Worm (Caenorhabditis elegans): ENCODE results near the gene mel-28.

Gene mel-28

ce11 chrIII:4762846-4763245, 23.0 kb upstream of the mel-28 start:
- TF ChIP-seq ceh-36 (tag; optimal IDR thresholded peaks at IDR 0.05) (no peak), B0310.2 (tag; optimal IDR thresholded peaks at IDR 0.05) (no peak), tra-4 (tag; optimal IDR thresholded peaks at IDR 0.05) (no peak), scrt-1 (GFP tag; IDR thresholded peaks at IDR 0.05) (no peak), aly-1 (tag; optimal IDR thresholded peaks at IDR 0.05) (no peak), flt-1 (GFP tag; IDR thresholded peaks at IDR 0.05) (no peak), hmbx-1 (tag; optimal IDR thresholded peaks at IDR 0.05) (no peak), F13C5.2 (tag; optimal IDR thresholded peaks at IDR 0.05) (no peak), ets-7 (tag; optimal IDR thresholded peaks at IDR 0.05) (no peak)

- TF ChIP-seq flt-1 (GFP tag; IDR thresholded peaks at IDR 0.05) (no peak), hmbx-1 (tag; optimal IDR thresholded peaks at IDR 0.05) (no peak), F13C5.2 (tag; optimal IDR thresholded peaks at IDR 0.05) (no peak), ama-1 (optimal IDR thresholded peaks at IDR 0.05) (no peak), scrt-1 (GFP tag; IDR thresholded peaks at IDR 0.05) (no peak), sea-1 (GFP tag; conservative IDR thresholded peaks at IDR 0.05) (no peak), B0310.2 (tag; optimal IDR thresholded peaks at IDR 0.05) (no peak), hmg-4 (GFP tag; optimal IDR thresholded peaks at IDR 0.05) (no peak)
These were observed 22.4 kb upstream of the mel-28 start, which contains the start of gene B0393.4 for ce11 chrIII:4763509-4763908. Gene B0393.4, minus strand, starts transcription at chrIII:4763609.

ce11 chrIII:4765474-4765873, 20.4 kb upstream of the mel-28 start, which contains the start of gene B0393.5:
Gene B0393.5, plus strand, starts transcription at chrIII:4765774.
- no peak for TF ChIP-seq scrt-1 (GFP tag; IDR thresholded peaks at IDR 0.05)

- TF ChIP-seq ets-7 (tag; optimal IDR thresholded peaks at IDR 0.05) (no peak), hnd-1 (tag; optimal IDR thresholded peaks at IDR 0.05) (no peak), ama-1 (optimal IDR thresholded peaks at IDR 0.05) (no peak), F13C5.2 (tag; optimal IDR thresholded peaks at IDR 0.05) (no peak), ceh-36 (tag; optimal IDR thresholded peaks at IDR 0.05) (no peak), sea-1 (GFP tag; conservative IDR thresholded peaks at IDR 0.05) (no peak), ceh-13 (GFP tag; optimal IDR thresholded peaks at IDR 0.05) (no peak), scrt-1 (GFP tag; IDR thresholded peaks at IDR 0.05) (no peak), B0310.2 (tag; optimal IDR thresholded peaks at IDR 0.05) (no peak), flt-1 (GFP tag; IDR thresholded peaks at IDR 0.05) (no peak), tbx-11 (GFP tag; IDR thresholded peaks at IDR 0.05) (no peak), hmg-4 (GFP tag; optimal IDR thresholded peaks at IDR 0.05) (no peak), pes-1 (GFP tag; IDR thresholded peaks at IDR 0.05) (no peak)
These were observed 19.0 kb upstream of the mel-28 start for ce11 chrIII:4766842-4767241.

- TF ChIP-seq tra-4 (tag; optimal IDR thresholded peaks at IDR 0.05) (no peak), tbx-37 (GFP tag; conservative IDR thresholded peaks at IDR 0.05) (no peak), ets-7 (tag; optimal IDR thresholded peaks at IDR 0.05) (no peak), hmbx-1 (tag; optimal IDR thresholded peaks at IDR 0.05) (no peak), F13C5.2 (tag; optimal IDR thresholded peaks at IDR 0.05) (no peak), scrt-1 (GFP tag; IDR thresholded peaks at IDR 0.05) (no peak), ama-1 (optimal IDR thresholded peaks at IDR 0.05) (no peak), aly-1 (tag; optimal IDR thresholded peaks at IDR 0.05) (no peak), ceh-13 (GFP tag; optimal IDR thresholded peaks at IDR 0.05) (no peak), flt-1 (GFP tag; IDR thresholded peaks at IDR 0.05) (no peak), hnd-1 (tag; optimal IDR thresholded peaks at IDR 0.05) (no peak), pes-1 (GFP tag; IDR thresholded peaks at IDR 0.05) (no peak), hmg-4 (GFP tag; optimal IDR thresholded peaks at IDR 0.05) (no peak), sea-1 (GFP tag; conservative IDR thresholded peaks at IDR 0.05) (no peak), B0310.2 (tag; optimal IDR thresholded peaks at IDR 0.05) (no peak)
These were observed 17.8 kb upstream of the mel-28 start for ce11 chrIII:4767869-4768645.

ce11 chrIII:4778003-4778402, 7.9 kb upstream of the mel-28 start, which contains the start of gene B0393.7:
Gene B0393.7, minus strand, starts transcription at chrIII:4778103.
- TF ChIP-seq tbx-11 (GFP tag; IDR thresholded peaks at IDR 0.05) (no peak), ceh-13 (GFP tag; optimal IDR thresholded peaks at IDR 0.05) (no peak), hmg-4 (GFP tag; optimal IDR thresholded peaks at IDR 0.05) (no peak), sea-1 (GFP tag; conservative IDR thresholded peaks at IDR 0.05) (no peak), flt-1 (GFP tag; IDR thresholded peaks at IDR 0.05) (no peak), ets-7 (tag; optimal IDR thresholded peaks at IDR 0.05) (no peak), tra-4 (tag; optimal IDR thresholded peaks at IDR 0.05) (no peak), hmbx-1 (tag; optimal IDR thresholded peaks at IDR 0.05) (no peak), hnd-1 (tag; optimal IDR thresholded peaks at IDR 0.05) (no peak), ama-1 (optimal IDR thresholded peaks at IDR 0.05) (no peak), B0310.2 (tag; optimal IDR thresholded peaks at IDR 0.05) (no peak), pes-1 (GFP tag; IDR thresholded peaks at IDR 0.05) (no peak), F13C5.2 (tag; optimal IDR thresholded peaks at IDR 0.05) (no peak), scrt-1 (GFP tag; IDR thresholded peaks at IDR 0.05) (no peak), tbx-37 (GFP tag; conservative IDR thresholded peaks at IDR 0.05) (no peak), aly-1 (tag; optimal IDR thresholded peaks at IDR 0.05) (no peak), ceh-36 (tag; optimal IDR thresholded peaks at IDR 0.05) (no peak)

- TF ChIP-seq scrt-1 (GFP tag; IDR thresholded peaks at IDR 0.05) (no peak), ets-7 (tag; optimal IDR thresholded peaks at IDR 0.05) (no peak), aly-1 (tag; optimal IDR thresholded peaks at IDR 0.05) (no peak), tbx-11 (GFP tag; IDR thresholded peaks at IDR 0.05) (no peak), ceh-36 (tag; optimal IDR thresholded peaks at IDR 0.05) (no peak), tbx-37 (GFP tag; conservative IDR thresholded peaks at IDR 0.05) (no peak)
These were observed 6.0 kb upstream of the mel-28 start, which contains the start of gene B0393.9 for ce11 chrIII:4779855-4780254. Gene B0393.9, minus strand, starts transcription at chrIII:4780157.
